Worm (Caenorhabditis elegans): ENCODE measurements around the gene arrd-19.

- TF ChIP-seq unc-86 (tag; optimal IDR thresholded peaks at IDR 0.05) (no peak), ceh-45 (GFP tag; IDR thresholded peaks at IDR 0.05) (no peak), C38D4.7 (GFP tag; optimal IDR thresholded peaks at IDR 0.05) (no peak), pha-4 (tag; optimal IDR thresholded peaks at IDR 0.05) (no peak), fkh-6 (tag; optimal IDR thresholded peaks at IDR 0.05) (no peak), F13H6.1 (tag; optimal IDR thresholded peaks at IDR 0.05) (no peak), ztf-16 (tag; optimal IDR thresholded peaks at IDR 0.05) (no peak), rnt-1 (tag; optimal IDR thresholded peaks at IDR 0.05) (no peak), nhr-11 (tag; optimal IDR thresholded peaks at IDR 0.05) (no peak), unc-3 (GFP tag; conservative IDR thresholded peaks at IDR 0.05) (no peak), unc-3 (tag; optimal IDR thresholded peaks at IDR 0.05) (no peak), pag-3 (tag; optimal IDR thresholded peaks at IDR 0.05; ENCODE audit: borderline replicate concordance) (no peak)
These were observed 36.0 kb upstream of the arrd-19 start, which contains the start of gene str-63 for ce11 chrV:3351266-3351665.

Measured in whole organism, late embryonic.